Fruit fly (Drosophila melanogaster) whole organism, embryonic: ENCODE measurements around the gene CG9926.

Source experiments
- Bteb2 ChIP-seq: fragments of 200-800 bp; sonication (Bioruptor generic); optimal IDR thresholded peaks from 2 replicates; lab custom pipeline; 2016; ENCODE audit warnings: missing biosample characterization, missing genetic modification characterization
- CG10366 ChIP-seq: fragments of 200-800 bp; sonication (Bioruptor generic); IDR thresholded peaks from 2 replicates; pipeline ENCODE4 v1.3.6; 2022; ENCODE audit warnings: missing biosample characterization, missing genetic modification characterization
- CG12659 ChIP-seq: fragments of 200-800 bp; sonication (Bioruptor generic); optimal IDR thresholded peaks from 3 replicates; lab custom pipeline; 2017; ENCODE audit warnings: mild to moderate bottlenecking, missing biosample characterization, missing genetic modification reagents, missing genetic modification characterization
- CG12744 ChIP-seq: fragments of 200-800 bp; sonication (Bioruptor generic); optimal IDR thresholded peaks from 2 replicates; lab custom pipeline; 2016; ENCODE audit warnings: missing biosample characterization, missing genetic modification characterization
- CG13123 ChIP-seq: fragments of 200-800 bp; sonication (Bioruptor generic); optimal IDR thresholded peaks from 2 replicates; lab custom pipeline; 2016; ENCODE audit warnings: missing biosample characterization, missing genetic modification characterization
- CG1529 ChIP-seq: fragments of 200-800 bp; sonication (Bioruptor generic); optimal IDR thresholded peaks from 3 replicates; lab custom pipeline; 2018; ENCODE audit warnings: missing biosample characterization, missing genetic modification characterization
- CG16815 ChIP-seq: fragments of 200-800 bp; sonication (Bioruptor generic); optimal IDR thresholded peaks from 3 replicates; lab custom pipeline; 2017; ENCODE audit warnings: missing biosample characterization, mild to moderate bottlenecking, missing genetic modification characterization
- CG17912 ChIP-seq: fragments of 200-800 bp; sonication (Bioruptor generic); optimal IDR thresholded peaks from 2 replicates; lab custom pipeline; 2018; ENCODE audit warnings: missing biosample characterization, mild to moderate bottlenecking, missing genetic modification characterization
- CG32772 ChIP-seq: fragments of 200-800 bp; sonication (Bioruptor generic); IDR thresholded peaks from 2 replicates; pipeline ENCODE4 v1.3.6; 2022; ENCODE audit warnings: missing biosample characterization, missing genetic modification characterization
- CG5245 ChIP-seq: fragments of 200-800 bp; sonication (Bioruptor generic); optimal IDR thresholded peaks from 3 replicates; lab custom pipeline; 2016; ENCODE audit warnings: missing biosample characterization, missing genetic modification characterization
- CG6683 ChIP-seq: fragments of 200-800 bp; sonication (Bioruptor generic); optimal IDR thresholded peaks from 2 replicates; lab custom pipeline; 2017; ENCODE audit warnings: missing biosample characterization, mild to moderate bottlenecking, missing genetic modification characterization, missing genetic modification reagents
- CG6689 ChIP-seq: fragments of 200-800 bp; sonication (Bioruptor generic); IDR thresholded peaks from 2 replicates; pipeline ENCODE4 v1.3.6; 2022; ENCODE audit warnings: missing biosample characterization, missing genetic modification characterization
- CTCF ChIP-seq: fragments of 200-800 bp; sonication (Bioruptor generic); optimal IDR thresholded peaks from 2 replicates; lab custom pipeline; 2017; ENCODE audit warnings: missing biosample characterization, mild to moderate bottlenecking, missing genetic modification characterization, moderate library complexity
- CkIIα-i1 ChIP-seq: fragments of 200-800 bp; sonication (Bioruptor generic); IDR thresholded peaks from 2 replicates; pipeline ENCODE4 v1.3.6; 2022; ENCODE audit warnings: missing biosample characterization, missing genetic modification characterization
- Dad ChIP-seq: fragments of 200-800 bp; sonication (Bioruptor generic); optimal IDR thresholded peaks from 3 replicates; lab custom pipeline; 2016; ENCODE audit warnings: missing biosample characterization, missing genetic modification characterization
- Doc3 ChIP-seq: fragments of 200-800 bp; sonication (Bioruptor generic); IDR thresholded peaks from 3 replicates; pipeline ENCODE4 v1.3.6; 2022; ENCODE audit warnings: missing biosample characterization, missing genetic modification characterization; ENCODE audit not compliant: partially characterized antibody
- E2f1 ChIP-seq: fragments of 200-800 bp; sonication (Bioruptor generic); IDR thresholded peaks from 2 replicates; pipeline ENCODE4 v1.3.6; 2022; ENCODE audit warnings: missing biosample characterization, missing genetic modification characterization
- Fer3 ChIP-seq: fragments of 200-800 bp; sonication (Bioruptor generic); optimal IDR thresholded peaks from 2 replicates; lab custom pipeline; 2018; ENCODE audit warnings: missing biosample characterization, mild to moderate bottlenecking, missing genetic modification characterization, moderate library complexity
- Hr39 ChIP-seq: fragments of >200 bp; optimal IDR thresholded peaks from 2 replicates; lab custom pipeline; 2017
- Ptx1 ChIP-seq: fragments of 200-800 bp; sonication (Bioruptor generic); IDR thresholded peaks from 2 replicates; pipeline ENCODE4 v1.3.6; 2022; ENCODE audit warnings: missing biosample characterization, missing genetic modification characterization
- Rx ChIP-seq: fragments of 200-800 bp; sonication (Bioruptor generic); IDR thresholded peaks from 2 replicates; pipeline ENCODE4 v1.3.6; 2022; ENCODE audit warnings: missing biosample characterization, missing genetic modification characterization
- Trl ChIP-seq, 3 experiments: fragments of >200 bp in 2 of 3; fragments of 200-800 bp in 1 of 3; sonication (Bioruptor generic) in 1 of 3; optimal IDR thresholded peaks; 2 replicates in 1 of 3; 3 replicates in 2 of 3; lab custom pipeline; 2016 to 2017; ENCODE audit warnings: missing biosample characterization in 1 of 3, missing genetic modification characterization in 1 of 3
- al ChIP-seq: fragments of 200-800 bp; sonication (Bioruptor generic); IDR thresholded peaks from 2 replicates; pipeline ENCODE4 v1.3.6; 2022; ENCODE audit warnings: missing biosample characterization, missing genetic modification characterization
- ara ChIP-seq: fragments of 200-800 bp; sonication (Bioruptor generic); IDR thresholded peaks from 2 replicates; pipeline ENCODE4 v1.3.6; 2022; ENCODE audit warnings: missing biosample characterization, missing genetic modification characterization
- ash1 ChIP-seq: fragments of 200-800 bp; sonication (Bioruptor generic); optimal IDR thresholded peaks from 2 replicates; lab custom pipeline; 2018; ENCODE audit warnings: missing biosample characterization, mild to moderate bottlenecking, missing genetic modification characterization
- btn ChIP-seq: fragments of 200-800 bp; sonication (Bioruptor generic); optimal IDR thresholded peaks from 2 replicates; lab custom pipeline; 2016; ENCODE audit warnings: missing biosample characterization, missing genetic modification characterization
- chm ChIP-seq: fragments of 200-800 bp; sonication (Bioruptor generic); IDR thresholded peaks from 2 replicates; pipeline ENCODE4 v1.3.6; 2022; ENCODE audit warnings: missing biosample characterization, missing genetic modification characterization
- crp ChIP-seq, 2 experiments: fragments of 200-800 bp; sonication (Bioruptor generic); optimal IDR thresholded peaks; 2 replicates in 1 of 2; 3 replicates in 1 of 2; lab custom pipeline; 2017; ENCODE audit warnings: missing biosample characterization in 2 of 2, missing genetic modification characterization in 2 of 2, mild to moderate bottlenecking in 1 of 2, moderate library complexity in 1 of 2
- cwo ChIP-seq: fragments of 200-800 bp; sonication (Bioruptor generic); optimal IDR thresholded peaks from 3 replicates; lab custom pipeline; 2017; ENCODE audit warnings: missing biosample characterization, missing genetic modification characterization, mild to moderate bottlenecking, moderate library complexity, missing genetic modification reagents
- dm ChIP-seq: fragments of 200-800 bp; sonication (Bioruptor generic); optimal IDR thresholded peaks from 3 replicates; lab custom pipeline; 2016; ENCODE audit warnings: missing biosample characterization, missing genetic modification characterization
- dysf ChIP-seq: fragments of 200-800 bp; sonication (Bioruptor generic); IDR thresholded peaks from 3 replicates; pipeline ENCODE4 v1.3.6; 2022; ENCODE audit warnings: missing biosample characterization, missing genetic modification characterization
- fd64A ChIP-seq: fragments of 200-800 bp; sonication (Bioruptor generic); optimal IDR thresholded peaks from 3 replicates; lab custom pipeline; 2018; ENCODE audit warnings: missing biosample characterization, mild to moderate bottlenecking, missing genetic modification characterization
- fd96Cb ChIP-seq: fragments of 200-800 bp; sonication (Bioruptor generic); optimal IDR thresholded peaks from 2 replicates; lab custom pipeline; 2018; ENCODE audit warnings: missing biosample characterization, mild to moderate bottlenecking, missing genetic modification characterization, moderate library complexity
- gcm2 ChIP-seq: fragments of 200-800 bp; sonication (Bioruptor generic); optimal IDR thresholded peaks from 2 replicates; lab custom pipeline; 2016; ENCODE audit warnings: missing biosample characterization, missing genetic modification characterization
- gsb ChIP-seq: fragments of 200-800 bp; sonication (Bioruptor generic); IDR thresholded peaks from 2 replicates; pipeline ENCODE4 v1.3.6; 2022; ENCODE audit warnings: missing biosample characterization, missing genetic modification characterization
- gsb-n ChIP-seq: fragments of 200-800 bp; sonication (Bioruptor generic); optimal IDR thresholded peaks from 3 replicates; lab custom pipeline; 2018; ENCODE audit warnings: missing biosample characterization, mild to moderate bottlenecking, missing genetic modification characterization
- ham ChIP-seq: fragments of 200-800 bp; sonication (Bioruptor generic); IDR thresholded peaks from 2 replicates; pipeline ENCODE4 v1.3.6; 2022; ENCODE audit warnings: missing biosample characterization, missing genetic modification characterization
- ind ChIP-seq: fragments of 200-800 bp; sonication (Bioruptor generic); optimal IDR thresholded peaks from 3 replicates; lab custom pipeline; 2016; ENCODE audit warnings: missing biosample characterization, missing genetic modification characterization
- luna ChIP-seq: fragments of 200-800 bp; sonication (Bioruptor generic); optimal IDR thresholded peaks from 2 replicates; lab custom pipeline; 2016; ENCODE audit warnings: missing biosample characterization, missing genetic modification characterization
- mam ChIP-seq: fragments of 200-800 bp; sonication (Bioruptor generic); optimal IDR thresholded peaks from 3 replicates; lab custom pipeline; 2016; ENCODE audit warnings: missing biosample characterization, missing genetic modification characterization
- pfk ChIP-seq: fragments of 200-800 bp; sonication (Bioruptor generic); optimal IDR thresholded peaks from 2 replicates; lab custom pipeline; 2018; ENCODE audit warnings: missing biosample characterization, mild to moderate bottlenecking, missing genetic modification characterization, moderate library complexity
- psq ChIP-seq: fragments of 200-800 bp; sonication (Bioruptor generic); optimal IDR thresholded peaks from 2 replicates; lab custom pipeline; 2017; ENCODE audit warnings: missing biosample characterization, missing genetic modification characterization
- scrt ChIP-seq: fragments of 200-800 bp; sonication (Bioruptor generic); optimal IDR thresholded peaks from 2 replicates; lab custom pipeline; 2018; ENCODE audit warnings: missing biosample characterization, mild to moderate bottlenecking, missing genetic modification characterization, moderate library complexity
- sens ChIP-seq: fragments of 200-800 bp; sonication (Bioruptor generic); peaks from one replicate; lab custom pipeline; 2016; ENCODE audit warnings: missing biosample characterization, missing genetic modification characterization
- slp2 ChIP-seq: fragments of 200-800 bp; sonication (Bioruptor generic); optimal IDR thresholded peaks from 2 replicates; lab custom pipeline; 2016; ENCODE audit warnings: missing biosample characterization, missing genetic modification characterization
- sug ChIP-seq: fragments of 200-800 bp; optimal IDR thresholded peaks from 2 replicates; lab custom pipeline; 2019; ENCODE audit warnings: missing biosample characterization, mild to moderate bottlenecking, missing genetic modification characterization, moderate library complexity
- tap ChIP-seq: fragments of 200-800 bp; optimal IDR thresholded peaks from 3 replicates; lab custom pipeline; 2019; ENCODE audit warnings: missing biosample characterization, mild to moderate bottlenecking, missing genetic modification characterization, moderate library complexity
- twi ChIP-seq: fragments of 200-800 bp; optimal IDR thresholded peaks from 2 replicates; lab custom pipeline; 2019; ENCODE audit warnings: missing biosample characterization, mild to moderate bottlenecking, missing genetic modification characterization, moderate library complexity
- vfl ChIP-seq: fragments of 200-800 bp; sonication (Bioruptor generic); optimal IDR thresholded peaks from 2 replicates; lab custom pipeline; 2016; ENCODE audit warnings: missing biosample characterization, missing genetic modification characterization
- wek ChIP-seq: fragments of 200-800 bp; sonication (Bioruptor generic); optimal IDR thresholded peaks from 3 replicates; lab custom pipeline; 2018; ENCODE audit warnings: missing biosample characterization, mild to moderate bottlenecking, missing genetic modification characterization, moderate library complexity
- zf30C ChIP-seq: fragments of 200-800 bp; sonication (Bioruptor generic); optimal IDR thresholded peaks from 3 replicates; lab custom pipeline; 2018; ENCODE audit warnings: missing biosample characterization, mild to moderate bottlenecking, missing genetic modification characterization

Gene CG9926

DNA sequence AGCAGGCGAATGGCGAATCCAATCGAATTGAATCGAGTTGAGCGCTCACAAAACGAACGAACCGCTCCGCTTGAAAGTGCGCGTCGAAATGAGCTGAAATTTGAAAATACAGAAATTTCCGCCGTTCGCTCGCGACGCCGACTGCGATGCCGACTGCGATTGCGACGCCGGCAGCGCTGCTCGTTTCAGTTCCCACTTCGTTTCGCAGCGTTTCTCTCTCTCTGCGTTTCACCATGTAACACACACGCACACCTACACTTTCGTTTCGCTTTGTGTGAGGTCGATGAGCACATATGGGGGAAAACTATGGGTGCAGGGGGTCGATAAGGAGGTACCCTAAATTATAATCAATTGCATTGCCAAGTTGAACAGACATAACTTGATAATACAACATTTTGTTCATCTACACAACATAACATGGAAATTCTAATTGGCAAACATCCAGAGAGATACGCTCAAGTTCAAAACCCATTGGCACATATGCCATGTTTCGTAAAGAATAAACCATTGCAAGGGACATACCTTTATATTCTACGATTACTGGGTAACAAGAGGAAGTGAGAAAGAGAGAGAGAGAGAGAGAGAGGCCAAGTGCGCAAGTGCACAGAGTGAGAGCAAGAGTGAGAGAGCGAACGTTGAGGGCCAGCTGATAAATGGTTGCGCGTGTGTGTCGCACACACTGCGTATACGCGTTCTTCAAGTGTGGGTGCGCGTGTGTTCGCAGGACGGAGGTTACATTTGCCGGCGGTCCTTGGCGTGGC is 32.5 kb upstream of the CG9926 start (continued):
- TF ChIP-seq gcm2 (GFP tag; lab: Kevin White, UChicago), result peak; percentile 76
- TF ChIP-seq sug (tag; lab: Kevin White, UChicago), result peak; percentile 98
- peak; percentile 87 for TF ChIP-seq tap (tag; lab: Kevin White, UChicago)
- peak; percentile 99 for TF ChIP-seq sens (GFP tag; lab: Kevin White, UChicago)
- peak in 1 of 2 experiments; percentile 69 for TF ChIP-seq crp (GFP tag; optimal IDR thresholded peaks at IDR 0.05; lab: Kevin White, UChicago)
- peak; percentile 77 for TF ChIP-seq luna (GFP tag; lab: Kevin White, UChicago)
- TF ChIP-seq E2f1 (GFP tag; lab: Robert Waterston, UW), result peak; percentile 89
- TF ChIP-seq CG1529 (GFP tag; lab: Kevin White, UChicago), result peak; percentile 85
- no peak for TF ChIP-seq Doc3 (GFP tag; lab: Robert Waterston, UW)
- peak; percentile 88 for TF ChIP-seq scrt (GFP tag; lab: Kevin White, UChicago)
- no peak for TF ChIP-seq Hr39 (lab: Kevin White, UChicago)
- TF ChIP-seq ash1 (GFP tag; lab: Kevin White, UChicago), result peak; percentile 64
- TF ChIP-seq CTCF (GFP tag; lab: Kevin White, UChicago), result peak; percentile 23
- TF ChIP-seq CG32772 (GFP tag; lab: Robert Waterston, UW), result peak; percentile 81; the same call in 1 of the 2 replicates
- TF ChIP-seq al (GFP tag; lab: Robert Waterston, UW), result peak; percentile 86
- peak; percentile 96 for TF ChIP-seq mam (GFP tag; lab: Kevin White, UChicago)
- TF ChIP-seq zf30C (GFP tag; lab: Kevin White, UChicago), result peak; percentile 35
- TF ChIP-seq wek (GFP tag; lab: Kevin White, UChicago), result peak; percentile 70
- peak; percentile 89 for TF ChIP-seq vfl (GFP tag; lab: Kevin White, UChicago)
- TF ChIP-seq pfk, result peak; percentile 98
- TF ChIP-seq dysf (GFP tag; lab: Robert Waterston, UW), result peak; percentile 91
- TF ChIP-seq CG12659 (GFP tag; lab: Kevin White, UChicago), result peak; percentile 90
- TF ChIP-seq CG12744 (GFP tag; lab: Kevin White, UChicago), result peak; percentile 84
- TF ChIP-seq Rx, result peak; percentile 79
- TF ChIP-seq gsb-n, result peak; percentile 95
- peak; percentile 73 for TF ChIP-seq gsb (GFP tag; lab: Robert Waterston, UW)
- peak; percentile 86 for TF ChIP-seq CG6689
- TF ChIP-seq cwo (GFP tag; lab: Kevin White, UChicago), result peak; percentile 94
- no peak for TF ChIP-seq ham
- peak; percentile 92 for TF ChIP-seq Bteb2
- peak; percentile 96 for TF ChIP-seq ind (GFP tag; lab: Kevin White, UChicago)
- peak; percentile 85 for TF ChIP-seq CG5245 (GFP tag; lab: Kevin White, UChicago)
- TF ChIP-seq psq (GFP tag; lab: Kevin White, UChicago), result peak; percentile 76
- TF ChIP-seq Dad (GFP tag; lab: Kevin White, UChicago), result peak; percentile 88
- TF ChIP-seq ara (GFP tag; lab: Robert Waterston, UW), result peak; percentile 82
- TF ChIP-seq Trl (optimal IDR thresholded peaks at IDR 0.05; lab: Kevin White, UChicago), result peak; percentile 96 to 98
- peak; percentile 94 for TF ChIP-seq Trl (GFP tag; optimal IDR thresholded peaks at IDR 0.05; lab: Kevin White, UChicago)
- peak; percentile 84 for TF ChIP-seq btn
- TF ChIP-seq CG6683 (GFP tag; lab: Kevin White, UChicago), result peak; percentile 86
- no peak for TF ChIP-seq CkIIα-i1 (GFP tag; lab: Robert Waterston, UW)
- TF ChIP-seq fd96Cb, result peak; percentile 92
- peak; percentile 91 for TF ChIP-seq CG16815 (GFP tag; lab: Kevin White, UChicago)
- peak; percentile 95 for TF ChIP-seq twi (tag; lab: Kevin White, UChicago)
- TF ChIP-seq Fer3, result peak; percentile 89
- peak; percentile 88 for TF ChIP-seq CG10366
- peak; percentile 81 for TF ChIP-seq fd64A
- peak; percentile 92 for TF ChIP-seq Ptx1 (GFP tag; lab: Robert Waterston, UW)
- peak; percentile 93 for TF ChIP-seq slp2 (GFP tag; lab: Kevin White, UChicago)
- TF ChIP-seq dm (GFP tag; lab: Kevin White, UChicago), result peak; percentile 88
- TF ChIP-seq CG13123, result peak; percentile 88
- peak; percentile 62 for TF ChIP-seq CG17912 (GFP tag; lab: Kevin White, UChicago)
- TF ChIP-seq chm (GFP tag; lab: Robert Waterston, UW), result peak; percentile 93
